Worm (Caenorhabditis elegans) whole organism, midembryonic: ENCODE results near the gene fbxb-74.

Experiments used
- T22C8.4 ChIP-seq: fragments of 200-800 bp; sonication (Bioruptor generic); IDR thresholded peaks from 2 replicates; pipeline ENCODE4 v1.3.6; 2022; ENCODE audit warnings: missing genetic modification characterization, missing compliant biosample characterization
- cog-1 ChIP-seq: sonication (generic microtip); optimal IDR thresholded peaks from 2 replicates; lab custom pipeline; 2016; ENCODE audit warnings: missing genetic modification characterization, missing compliant biosample characterization
- flt-1 ChIP-seq: fragments of 200-800 bp; sonication (Bioruptor generic); IDR thresholded peaks from 2 replicates; pipeline ENCODE4 v1.3.6; 2022; ENCODE audit warnings: missing genetic modification characterization, missing compliant biosample characterization
- klf-2 ChIP-seq: fragments of 200-800 bp; sonication (Bioruptor generic); conservative IDR thresholded peaks from 2 replicates; pipeline ENCODE4 v1.3.6; 2022; ENCODE audit warnings: missing genetic modification reagents, missing genetic modification characterization, missing compliant biosample characterization
- med-1 ChIP-seq: sonication (generic microtip); optimal IDR thresholded peaks from 2 replicates; lab custom pipeline; 2017; ENCODE audit warnings: missing genetic modification characterization, mild to moderate bottlenecking, missing compliant biosample characterization, antibody characterized with exemption, missing genetic modification reagents; ENCODE audit not compliant: insufficient read depth
- ref-1 ChIP-seq: fragments of 200-800 bp; sonication (Bioruptor generic); conservative IDR thresholded peaks from 2 replicates; pipeline ENCODE4 v1.3.6; 2022; ENCODE audit warnings: missing genetic modification reagents, missing genetic modification characterization, missing compliant biosample characterization
- ztf-23 ChIP-seq: fragments of 200-800 bp; sonication (Bioruptor generic); IDR thresholded peaks from 2 replicates; pipeline ENCODE4 v1.3.6; 2022; ENCODE audit warnings: missing genetic modification reagents, missing genetic modification characterization, missing compliant biosample characterization
- ztf-29 ChIP-seq: fragments of 200-800 bp; sonication (Bioruptor generic); IDR thresholded peaks from 2 replicates; pipeline ENCODE4 v1.3.6; 2022; ENCODE audit warnings: missing genetic modification reagents, missing genetic modification characterization, missing compliant biosample characterization

ce11 chrIV:4393942-4394460 lies 45.1 kb downstream of the fbxb-74 start, which contains the start of gene ell-1:
- no peak for TF ChIP-seq T22C8.4 (GFP tag; lab: Robert Waterston, UW)
- TF ChIP-seq med-1 (GFP tag; lab: Kevin White, UChicago) = no peak
- TF ChIP-seq cog-1 (tag; lab: Kevin White, UChicago) = no peak
- TF ChIP-seq ztf-29 (GFP tag; lab: Robert Waterston, UW) = no peak
- TF ChIP-seq ztf-23 = no peak
- TF ChIP-seq ref-1 (GFP tag; lab: Robert Waterston, UW) = no peak
- TF ChIP-seq flt-1 (GFP tag; lab: Robert Waterston, UW) = no peak
- no peak for TF ChIP-seq klf-2
